Fruit fly (Drosophila melanogaster) whole organism, prepupa: Measurements from ENCODE around the gene CG33939.

ENCODE experiments used
- CG10631 ChIP-seq: fragments of 200-800 bp; sonication (Bioruptor generic); optimal IDR thresholded peaks from 2 replicates; lab custom pipeline; 2016; ENCODE audit warnings: missing biosample characterization, missing genetic modification characterization
- CG10669 ChIP-seq: fragments of 200-800 bp; sonication (Bioruptor generic); optimal IDR thresholded peaks from 3 replicates; lab custom pipeline; 2018; ENCODE audit warnings: missing biosample characterization, mild to moderate bottlenecking, missing genetic modification characterization, moderate library complexity
- CG11294 ChIP-seq: fragments of 200-800 bp; sonication (Bioruptor generic); IDR thresholded peaks from 2 replicates; pipeline ENCODE4 v1.3.6; 2022; ENCODE audit warnings: missing biosample characterization, missing genetic modification characterization
- CG15336 ChIP-seq: fragments of 200-800 bp; sonication (Bioruptor generic); IDR thresholded peaks from 2 replicates; pipeline ENCODE4 v1.3.6; 2022; ENCODE audit warnings: missing biosample characterization, missing genetic modification characterization
- CG1621 ChIP-seq: fragments of 200-800 bp; sonication (Bioruptor generic); optimal IDR thresholded peaks from 3 replicates; lab custom pipeline; 2018; ENCODE audit warnings: missing biosample characterization, mild to moderate bottlenecking, missing genetic modification characterization
- CG16779 ChIP-seq: fragments of 200-800 bp; sonication (Bioruptor generic); optimal IDR thresholded peaks from 3 replicates; lab custom pipeline; 2017; ENCODE audit warnings: missing biosample characterization, mild to moderate bottlenecking, missing genetic modification characterization
- CG3032 ChIP-seq: fragments of 200-800 bp; optimal IDR thresholded peaks from 2 replicates; lab custom pipeline; 2019; ENCODE audit warnings: missing biosample characterization, mild to moderate bottlenecking, missing genetic modification characterization, moderate library complexity
- CG31627 ChIP-seq: fragments of 200-800 bp; sonication (Bioruptor generic); optimal IDR thresholded peaks from 3 replicates; lab custom pipeline; 2016; ENCODE audit warnings: missing biosample characterization, missing genetic modification characterization
- CG32006 ChIP-seq: fragments of 200-800 bp; sonication (Bioruptor generic); optimal IDR thresholded peaks from 3 replicates; lab custom pipeline; 2017; ENCODE audit warnings: missing biosample characterization, mild to moderate bottlenecking, missing genetic modification characterization
- CG34406 ChIP-seq: fragments of 200-800 bp; sonication (Bioruptor generic); optimal IDR thresholded peaks from 3 replicates; lab custom pipeline; 2016; ENCODE audit warnings: missing biosample characterization, missing genetic modification characterization
- CG3919 ChIP-seq: fragments of 200-800 bp; sonication (Bioruptor generic); optimal IDR thresholded peaks from 3 replicates; lab custom pipeline; 2016; ENCODE audit warnings: missing biosample characterization, missing genetic modification characterization
- CG6276 ChIP-seq: fragments of 200-800 bp; sonication (Bioruptor generic); optimal IDR thresholded peaks from 2 replicates; lab custom pipeline; 2017; ENCODE audit warnings: missing biosample characterization, mild to moderate bottlenecking, missing genetic modification characterization
- CG6808 ChIP-seq: fragments of 200-800 bp; sonication (Bioruptor generic); optimal IDR thresholded peaks from 3 replicates; lab custom pipeline; 2017; ENCODE audit warnings: missing biosample characterization, missing genetic modification characterization, mild to moderate bottlenecking, moderate library complexity, missing genetic modification reagents
- CG6854 ChIP-seq: fragments of 200-800 bp; sonication (Bioruptor generic); optimal IDR thresholded peaks from 2 replicates; lab custom pipeline; 2017; ENCODE audit warnings: missing biosample characterization, mild to moderate bottlenecking, missing genetic modification characterization
- CG7368 ChIP-seq: fragments of 200-800 bp; sonication (Bioruptor generic); optimal IDR thresholded peaks from 3 replicates; lab custom pipeline; 2016; ENCODE audit warnings: missing biosample characterization, missing genetic modification characterization
- CG9139 ChIP-seq: fragments of 200-800 bp; sonication (Bioruptor generic); optimal IDR thresholded peaks from 3 replicates; lab custom pipeline; 2017; ENCODE audit warnings: missing biosample characterization, mild to moderate bottlenecking, missing genetic modification characterization
- Eip75B ChIP-seq: fragments of 200-800 bp; sonication (Bioruptor generic); optimal IDR thresholded peaks from 3 replicates; lab custom pipeline; 2016; ENCODE audit warnings: missing biosample characterization, missing genetic modification characterization
- Eip78C ChIP-seq: fragments of 200-800 bp; sonication (Bioruptor generic); peaks from one replicate; lab custom pipeline; 2016; ENCODE audit warnings: missing biosample characterization, missing genetic modification characterization
- Eip93F ChIP-seq: fragments of 200-800 bp; sonication (Bioruptor generic); optimal IDR thresholded peaks from 2 replicates; lab custom pipeline; 2016; ENCODE audit warnings: missing biosample characterization, mild to moderate bottlenecking, missing genetic modification characterization
- Ets96B ChIP-seq: fragments of 200-800 bp; optimal IDR thresholded peaks from 2 replicates; lab custom pipeline; 2019; ENCODE audit warnings: missing biosample characterization, mild to moderate bottlenecking, missing genetic modification characterization, moderate library complexity
- Hr39 ChIP-seq: fragments of 200-800 bp; sonication (Bioruptor generic); optimal IDR thresholded peaks from 2 replicates; lab custom pipeline; 2016; ENCODE audit warnings: missing biosample characterization, missing genetic modification characterization
- Lpt ChIP-seq: fragments of 200-800 bp; sonication (Bioruptor generic); optimal IDR thresholded peaks from 3 replicates; lab custom pipeline; 2016; ENCODE audit warnings: missing biosample characterization, missing genetic modification characterization
- Met ChIP-seq: fragments of 200-800 bp; sonication (Bioruptor generic); optimal IDR thresholded peaks from 3 replicates; lab custom pipeline; 2016; ENCODE audit warnings: missing biosample characterization, missing genetic modification characterization
- Smox ChIP-seq: fragments of 200-800 bp; sonication (Bioruptor generic); optimal IDR thresholded peaks from 3 replicates; lab custom pipeline; 2016; ENCODE audit warnings: missing biosample characterization, missing genetic modification characterization
- Sox15 ChIP-seq: fragments of 200-800 bp; sonication (Bioruptor generic); optimal IDR thresholded peaks from 3 replicates; lab custom pipeline; 2016; ENCODE audit warnings: missing biosample characterization, missing genetic modification characterization
- achi ChIP-seq: fragments of 200-800 bp; sonication (Bioruptor generic); optimal IDR thresholded peaks from 3 replicates; lab custom pipeline; 2016; ENCODE audit warnings: missing biosample characterization, missing genetic modification characterization
- acj6 ChIP-seq: fragments of 200-800 bp; sonication (Bioruptor generic); optimal IDR thresholded peaks from 3 replicates; lab custom pipeline; 2016; ENCODE audit warnings: missing biosample characterization, missing genetic modification characterization
- dac ChIP-seq: fragments of 200-800 bp; sonication (Bioruptor generic); optimal IDR thresholded peaks from 2 replicates; lab custom pipeline; 2017; ENCODE audit warnings: missing biosample characterization, mild to moderate bottlenecking, missing genetic modification characterization
- fd59A ChIP-seq: fragments of 200-800 bp; sonication (Bioruptor generic); optimal IDR thresholded peaks from 2 replicates; lab custom pipeline; 2017; ENCODE audit warnings: missing biosample characterization, mild to moderate bottlenecking, missing genetic modification characterization, missing genetic modification reagents
- fkh ChIP-seq: fragments of 200-800 bp; sonication (Bioruptor generic); optimal IDR thresholded peaks from 3 replicates; lab custom pipeline; 2017; ENCODE audit warnings: missing biosample characterization, mild to moderate bottlenecking, missing genetic modification characterization, moderate library complexity
- net ChIP-seq: fragments of 200-800 bp; sonication (Bioruptor generic); optimal IDR thresholded peaks from 3 replicates; lab custom pipeline; 2016; ENCODE audit warnings: missing biosample characterization, missing genetic modification characterization
- pdm3 ChIP-seq: fragments of 200-800 bp; sonication (Bioruptor generic); optimal IDR thresholded peaks from 3 replicates; lab custom pipeline; 2016; ENCODE audit warnings: missing biosample characterization, missing genetic modification characterization
- spab ChIP-seq: fragments of 200-800 bp; sonication (Bioruptor generic); optimal IDR thresholded peaks from 2 replicates; lab custom pipeline; 2017; ENCODE audit warnings: missing biosample characterization, mild to moderate bottlenecking, missing genetic modification characterization, missing genetic modification reagents
- ss ChIP-seq, 2 experiments: fragments of 200-800 bp; sonication (Bioruptor generic); optimal IDR thresholded peaks; 2 replicates in 1 of 2; 3 replicates in 1 of 2; lab custom pipeline; 2017 to 2018; ENCODE audit warnings: mild to moderate bottlenecking in 2 of 2, missing biosample characterization in 2 of 2, missing genetic modification characterization in 2 of 2, moderate library complexity in 1 of 2
- svp ChIP-seq: fragments of 200-800 bp; sonication (Bioruptor generic); peaks from one replicate; lab custom pipeline; 2016; ENCODE audit warnings: missing biosample characterization, missing genetic modification characterization
- topi ChIP-seq: fragments of 200-800 bp; sonication (Bioruptor generic); optimal IDR thresholded peaks from 3 replicates; lab custom pipeline; 2016; ENCODE audit warnings: missing biosample characterization, missing genetic modification characterization
- vri ChIP-seq: fragments of 200-800 bp; sonication (Bioruptor generic); optimal IDR thresholded peaks from 3 replicates; lab custom pipeline; 2016; ENCODE audit warnings: missing biosample characterization, mild to moderate bottlenecking, missing genetic modification characterization

CG33939 gene

dm6 chrX:19159942-19160341 is 14.8 kb downstream of the CG33939 start (continued):
- TF ChIP-seq CG34406 (GFP tag; lab: Kevin White, UChicago) (peak; percentile 73), Ets96B (tag; lab: Kevin White, UChicago) (peak; percentile 72), achi (GFP tag; lab: Kevin White, UChicago) (peak; percentile 69), CG3032 (tag; lab: Kevin White, UChicago) (peak; percentile 66), CG6276 (GFP tag; lab: Kevin White, UChicago) (no peak), CG3919 (GFP tag; lab: Kevin White, UChicago) (peak; percentile 53), Eip93F (GFP tag; lab: Kevin White, UChicago) (no peak), acj6 (peak; percentile 75), vri (GFP tag; lab: Kevin White, UChicago) (peak; percentile 54), dac (GFP tag; lab: Kevin White, UChicago) (no peak), Lpt (GFP tag; lab: Kevin White, UChicago) (peak; percentile 50), Hr39 (GFP tag; lab: Kevin White, UChicago) (peak; percentile 56)

dm6 chrX:19158519-19159289 is 16.0 kb downstream of the CG33939 start:
- TF ChIP-seq acj6 = no peak
- no peak for TF ChIP-seq CG11294 (GFP tag; lab: Robert Waterston, UW)
- no peak for TF ChIP-seq CG16779 (tag; lab: Kevin White, UChicago)
- TF ChIP-seq Met (GFP tag; lab: Kevin White, UChicago) = no peak
- TF ChIP-seq CG6808 (GFP tag; lab: Kevin White, UChicago) = peak; percentile 51
- peak; percentile 51 for TF ChIP-seq spab (GFP tag; lab: Kevin White, UChicago)
- TF ChIP-seq pdm3 = no peak
- TF ChIP-seq Smox (GFP tag; lab: Kevin White, UChicago) = no peak
- peak; percentile 2 for TF ChIP-seq CG6276 (GFP tag; lab: Kevin White, UChicago)
- TF ChIP-seq Ets96B (tag; lab: Kevin White, UChicago) = peak; percentile 14
- no peak for TF ChIP-seq Hr39 (GFP tag; lab: Kevin White, UChicago)
- TF ChIP-seq CG31627 (GFP tag; lab: Kevin White, UChicago) = no peak
- TF ChIP-seq CG6854 (GFP tag; lab: Kevin White, UChicago) = no peak
- peak; percentile 44 for TF ChIP-seq CG3032 (tag; lab: Kevin White, UChicago)
- TF ChIP-seq CG15336 (GFP tag; lab: Robert Waterston, UW) = no peak
- TF ChIP-seq fkh (GFP tag; lab: Kevin White, UChicago) = no peak
- peak; percentile 71 for TF ChIP-seq Eip78C (GFP tag; lab: Kevin White, UChicago)
- TF ChIP-seq topi (GFP tag; lab: Kevin White, UChicago) = no peak
- TF ChIP-seq CG10631 (GFP tag; lab: Kevin White, UChicago) = peak; percentile 7
- TF ChIP-seq CG32006 (GFP tag; lab: Kevin White, UChicago) = peak; percentile 28
- TF ChIP-seq fd59A (GFP tag; lab: Kevin White, UChicago) = no peak
- no peak for TF ChIP-seq CG1621 (tag; lab: Kevin White, UChicago)
- TF ChIP-seq ss (GFP tag; optimal IDR thresholded peaks at IDR 0.05; lab: Kevin White, UChicago) = peak; percentile 4 to 11
- TF ChIP-seq Sox15 (GFP tag; lab: Kevin White, UChicago) = no peak
- no peak for TF ChIP-seq Eip75B (GFP tag; lab: Kevin White, UChicago)
- peak; percentile 26 for TF ChIP-seq CG10669 (GFP tag; lab: Kevin White, UChicago)
- TF ChIP-seq CG7368 (GFP tag; lab: Kevin White, UChicago) = no peak
- no peak for TF ChIP-seq CG9139
- no peak for TF ChIP-seq CG3919 (GFP tag; lab: Kevin White, UChicago)
- peak; percentile 86 for TF ChIP-seq svp (GFP tag; lab: Kevin White, UChicago)
- TF ChIP-seq net (GFP tag; lab: Kevin White, UChicago) = no peak
